Worm (Caenorhabditis elegans) whole organism, L3 larva: ENCODE measurements around the gene B0222.5.

Experiments used
- R02D3.7 ChIP-seq: fragments of 150-350 bp; optimal IDR thresholded peaks from 2 replicates; lab custom pipeline; 2014; ENCODE audit warnings: missing biosample characterization, missing genetic modification characterization
- elt-2 ChIP-seq: sonication (generic microtip); optimal IDR thresholded peaks from 2 replicates; lab custom pipeline; 2016; ENCODE audit warnings: missing genetic modification reagents, mild to moderate bottlenecking, missing genetic modification characterization, missing compliant biosample characterization
- fkh-2 ChIP-seq: fragments of 150-350 bp; optimal IDR thresholded peaks from 2 replicates; lab custom pipeline; 2014; ENCODE audit warnings: missing biosample characterization, missing genetic modification reagents, missing genetic modification characterization
- fos-1 ChIP-seq: fragments of 150-350 bp; optimal IDR thresholded peaks from 2 replicates; lab custom pipeline; 2014; ENCODE audit warnings: missing biosample characterization, missing genetic modification characterization
- lin-15B ChIP-seq: fragments of 150-350 bp; optimal IDR thresholded peaks from 2 replicates; lab custom pipeline; 2014; ENCODE audit warnings: missing biosample characterization, missing genetic modification characterization
- lin-39 ChIP-seq: fragments of 150-350 bp; optimal IDR thresholded peaks from 2 replicates; lab custom pipeline; 2018; ENCODE audit warnings: missing biosample characterization, missing genetic modification reagents, missing genetic modification characterization
- nhr-11 ChIP-seq: fragments of 150-350 bp; optimal IDR thresholded peaks from 2 replicates; lab custom pipeline; 2014; ENCODE audit warnings: missing biosample characterization, missing genetic modification characterization
- nhr-12 ChIP-seq: fragments of 150-350 bp; optimal IDR thresholded peaks from 2 replicates; lab custom pipeline; 2014; ENCODE audit warnings: missing biosample characterization, missing genetic modification characterization
- nhr-237 ChIP-seq: fragments of 150-350 bp; optimal IDR thresholded peaks from 2 replicates; lab custom pipeline; 2014; ENCODE audit warnings: missing biosample characterization, missing genetic modification characterization
- nhr-76 ChIP-seq: fragments of 150-350 bp; sonication (generic microtip); optimal IDR thresholded peaks from 5 replicates; lab custom pipeline; 2014; ENCODE audit warnings: missing biosample characterization, missing genetic modification characterization
- nhr-77 ChIP-seq: fragments of 150-350 bp; optimal IDR thresholded peaks from 2 replicates; lab custom pipeline; 2014; ENCODE audit warnings: missing biosample characterization, missing genetic modification characterization
- pqm-1 ChIP-seq: fragments of 150-350 bp; optimal IDR thresholded peaks from 2 replicates; lab custom pipeline; 2017; ENCODE audit warnings: missing biosample characterization, missing genetic modification characterization, inconsistent platforms
- snpc-4 ChIP-seq: fragments of 150-350 bp; optimal IDR thresholded peaks from 2 replicates; lab custom pipeline; 2014; ENCODE audit warnings: missing biosample characterization, missing genetic modification characterization
- tbx-2 ChIP-seq: sonication (generic microtip); optimal IDR thresholded peaks from 2 replicates; lab custom pipeline; 2016; ENCODE audit warnings: mild to moderate bottlenecking, missing genetic modification characterization, missing compliant biosample characterization

- TF ChIP-seq snpc-4 (tag; lab: Kevin White, UChicago) (no peak), fkh-2 (no peak), nhr-12 (no peak), nhr-237 (no peak), nhr-11 (tag; lab: Kevin White, UChicago) (no peak), fos-1 (tag; lab: Kevin White, UChicago) (no peak), nhr-76 (tag; lab: Kevin White, UChicago) (no peak), tbx-2 (no peak), pqm-1 (no peak), lin-39 (no peak), lin-15B (tag; lab: Kevin White, UChicago) (no peak), R02D3.7 (no peak), elt-2 (tag; lab: Kevin White, UChicago) (no peak), nhr-77 (no peak)
These were observed 42.7 kb downstream of the B0222.5 start for ce11 chrV:9111957-9112356.
